Worm (Caenorhabditis elegans) whole organism, L1 larva: ENCODE data around the gene C07A9.10.

Experiments used
- C34B4.2 ChIP-seq: sonication (generic microtip); optimal IDR thresholded peaks from 2 replicates; lab custom pipeline; 2017; ENCODE audit warnings: mild to moderate bottlenecking, missing genetic modification characterization, missing compliant biosample characterization
- Y116A8C.19 ChIP-seq: sonication (generic microtip); optimal IDR thresholded peaks from 2 replicates; lab custom pipeline; 2016; ENCODE audit warnings: missing compliant biosample characterization, missing genetic modification characterization, borderline replicate concordance
- alr-1 ChIP-seq: fragments of 200-800 bp; sonication (Bioruptor generic); optimal IDR thresholded peaks from 2 replicates; lab custom pipeline; 2018; ENCODE audit warnings: borderline replicate concordance, mild to moderate bottlenecking, missing genetic modification characterization, missing compliant biosample characterization
- aly-2 ChIP-seq: fragments of 150-350 bp; optimal IDR thresholded peaks from 2 replicates; lab custom pipeline; 2014; ENCODE audit warnings: missing biosample characterization, missing genetic modification characterization
- blmp-1 ChIP-seq: fragments of 150-350 bp; optimal IDR thresholded peaks from 2 replicates; lab custom pipeline; 2014; ENCODE audit warnings: missing biosample characterization, missing genetic modification characterization
- ceh-8 ChIP-seq: fragments of 200-800 bp; sonication (Bioruptor generic); optimal IDR thresholded peaks from 2 replicates; lab custom pipeline; 2018; ENCODE audit warnings: mild to moderate bottlenecking, missing genetic modification characterization, moderate library complexity, missing compliant biosample characterization
- ceh-90 ChIP-seq: sonication (generic microtip); optimal IDR thresholded peaks from 2 replicates; lab custom pipeline; 2016; ENCODE audit warnings: missing genetic modification characterization, missing compliant biosample characterization
- dsc-1 ChIP-seq: sonication (generic microtip); optimal IDR thresholded peaks from 2 replicates; lab custom pipeline; 2016; ENCODE audit warnings: mild to moderate bottlenecking, missing genetic modification characterization, missing compliant biosample characterization
- efl-1 ChIP-seq, 4 experiments: fragments of 150-350 bp; optimal IDR thresholded peaks in 3 of 4; peaks in 1 of 4; 1 replicate in 1 of 4; 2 replicates in 3 of 4; lab custom pipeline; 2014; ENCODE audit warnings: missing biosample characterization in 2 of 4, missing genetic modification characterization in 2 of 4, missing genetic modification reagents in 2 of 4
- efl-3 ChIP-seq: fragments of 200-800 bp; sonication (Bioruptor generic); optimal IDR thresholded peaks from 2 replicates; lab custom pipeline; 2018; ENCODE audit warnings: mild to moderate bottlenecking, missing genetic modification characterization, missing compliant biosample characterization
- elt-2 ChIP-seq: sonication (generic microtip); optimal IDR thresholded peaks from 2 replicates; lab custom pipeline; 2016; ENCODE audit warnings: missing genetic modification characterization, mild to moderate bottlenecking, inconsistent platforms, missing compliant biosample characterization, missing genetic modification reagents
- elt-3 ChIP-seq, 6 experiments: fragments of 150-350 bp in 1 of 6; sonication (generic microtip); optimal IDR thresholded peaks; 2 replicates each; lab custom pipeline; 2017 to 2018; ENCODE audit warnings: missing biosample characterization in 6 of 6, missing genetic modification characterization in 6 of 6, inconsistent platforms in 1 of 6
- fkh-10 ChIP-seq: sonication (generic microtip); optimal IDR thresholded peaks from 2 replicates; lab custom pipeline; 2017; ENCODE audit warnings: missing biosample characterization, missing genetic modification reagents, missing genetic modification characterization
- grh-1 ChIP-seq: fragments of 200-800 bp; sonication (Bioruptor generic); IDR thresholded peaks from 2 replicates; pipeline ENCODE4 v1.3.6; 2022; ENCODE audit warnings: missing genetic modification reagents, missing genetic modification characterization, missing compliant biosample characterization
- hlh-4 ChIP-seq: sonication (generic microtip); optimal IDR thresholded peaks from 2 replicates; lab custom pipeline; 2016; ENCODE audit warnings: mild to moderate bottlenecking, missing genetic modification characterization, missing compliant biosample characterization
- hpl-2 ChIP-seq: fragments of 150-350 bp; optimal IDR thresholded peaks from 2 replicates; lab custom pipeline; 2014; ENCODE audit warnings: missing biosample characterization, missing genetic modification reagents, missing genetic modification characterization
- irx-1 ChIP-seq: sonication (generic microtip); optimal IDR thresholded peaks from 2 replicates; lab custom pipeline; 2016; ENCODE audit warnings: missing genetic modification characterization, missing compliant biosample characterization
- jun-1 ChIP-seq: fragments of 150-350 bp; optimal IDR thresholded peaks from 2 replicates; lab custom pipeline; 2014; ENCODE audit warnings: missing biosample characterization, missing genetic modification reagents, missing genetic modification characterization
- lin-14 ChIP-seq: fragments of 200-800 bp; sonication (Bioruptor generic); optimal IDR thresholded peaks from 2 replicates; lab custom pipeline; 2018; ENCODE audit warnings: mild to moderate bottlenecking, missing genetic modification characterization, moderate library complexity, missing compliant biosample characterization
- lin-15B ChIP-seq: fragments of 150-350 bp; sonication (generic microtip); optimal IDR thresholded peaks from 3 replicates; lab custom pipeline; 2014; ENCODE audit warnings: missing biosample characterization, missing genetic modification characterization
- lin-35 ChIP-seq, 2 experiments: fragments of 150-350 bp; optimal IDR thresholded peaks; 2 replicates each; lab custom pipeline; 2014; ENCODE audit warnings: missing biosample characterization in 2 of 2, missing genetic modification characterization in 2 of 2, missing genetic modification reagents in 2 of 2
- lin-39 ChIP-seq: fragments of 150-350 bp; optimal IDR thresholded peaks from 2 replicates; lab custom pipeline; 2014; ENCODE audit warnings: missing biosample characterization, missing genetic modification reagents, missing genetic modification characterization
- lsy-2 ChIP-seq, 2 experiments: fragments of 150-350 bp; optimal IDR thresholded peaks; 2 replicates each; lab custom pipeline; 2014; ENCODE audit warnings: missing biosample characterization in 2 of 2, missing genetic modification characterization in 2 of 2
- mdl-1 ChIP-seq, 2 experiments: fragments of 150-350 bp; optimal IDR thresholded peaks; 2 replicates each; lab custom pipeline; 2014 to 2017; ENCODE audit warnings: missing biosample characterization in 2 of 2, missing genetic modification characterization in 2 of 2, inconsistent platforms in 1 of 2
- mep-1 ChIP-seq: fragments of 150-350 bp; optimal IDR thresholded peaks from 2 replicates; lab custom pipeline; 2014; ENCODE audit warnings: missing biosample characterization, missing genetic modification characterization
- nhr-11 ChIP-seq: fragments of 150-350 bp; optimal IDR thresholded peaks from 2 replicates; lab custom pipeline; 2014; ENCODE audit warnings: missing biosample characterization, missing genetic modification characterization
- nhr-12 ChIP-seq: sonication (generic microtip); optimal IDR thresholded peaks from 2 replicates; lab custom pipeline; 2017; ENCODE audit warnings: missing biosample characterization, missing genetic modification characterization
- nhr-20 ChIP-seq: sonication (generic microtip); optimal IDR thresholded peaks from 2 replicates; lab custom pipeline; 2016; ENCODE audit warnings: mild to moderate bottlenecking, missing genetic modification characterization, missing compliant biosample characterization
- nhr-237 ChIP-seq: fragments of 150-350 bp; optimal IDR thresholded peaks from 2 replicates; lab custom pipeline; 2014; ENCODE audit warnings: missing biosample characterization, missing genetic modification characterization
- nhr-47 ChIP-seq: sonication (generic microtip); optimal IDR thresholded peaks from 2 replicates; lab custom pipeline; 2016; ENCODE audit warnings: mild to moderate bottlenecking, missing genetic modification characterization, moderate library complexity, missing compliant biosample characterization
- nhr-71 ChIP-seq: sonication (generic microtip); optimal IDR thresholded peaks from 2 replicates; lab custom pipeline; 2016; ENCODE audit warnings: mild to moderate bottlenecking, missing genetic modification characterization, moderate library complexity, missing compliant biosample characterization
- nhr-76 ChIP-seq: sonication (generic microtip); optimal IDR thresholded peaks from 2 replicates; lab custom pipeline; 2017; ENCODE audit warnings: missing biosample characterization, missing genetic modification characterization
- nhr-85 ChIP-seq: sonication (generic microtip); peaks from one replicate; lab custom pipeline; 2016; ENCODE audit warnings: missing genetic modification characterization, inconsistent platforms, missing compliant biosample characterization
- pag-3 ChIP-seq: sonication (generic microtip); optimal IDR thresholded peaks from 2 replicates; lab custom pipeline; 2017; ENCODE audit warnings: missing genetic modification characterization, mild to moderate bottlenecking, missing compliant biosample characterization, antibody characterized with exemption, borderline replicate concordance; ENCODE audit not compliant: insufficient read depth
- rnt-1 ChIP-seq: sonication (generic microtip); optimal IDR thresholded peaks from 2 replicates; lab custom pipeline; 2016; ENCODE audit warnings: mild to moderate bottlenecking, missing genetic modification characterization, moderate library complexity, missing compliant biosample characterization
- snpc-4 ChIP-seq: fragments of 150-350 bp; optimal IDR thresholded peaks from 2 replicates; lab custom pipeline; 2014; ENCODE audit warnings: missing biosample characterization, missing genetic modification characterization
- snu-23 ChIP-seq: sonication (generic microtip); optimal IDR thresholded peaks from 2 replicates; lab custom pipeline; 2016; ENCODE audit warnings: missing genetic modification characterization, missing compliant biosample characterization
- sox-4 ChIP-seq: sonication (generic microtip); optimal IDR thresholded peaks from 2 replicates; lab custom pipeline; 2016; ENCODE audit warnings: missing genetic modification characterization, missing compliant biosample characterization
- swsn-7 ChIP-seq: sonication (generic microtip); optimal IDR thresholded peaks from 2 replicates; lab custom pipeline; 2016; ENCODE audit warnings: missing genetic modification characterization, missing compliant biosample characterization
- unc-30 ChIP-seq: sonication (generic microtip); optimal IDR thresholded peaks from 2 replicates; lab custom pipeline; 2017; ENCODE audit warnings: missing biosample characterization, missing genetic modification characterization
- unc-62 ChIP-seq: fragments of 150-350 bp; optimal IDR thresholded peaks from 2 replicates; lab custom pipeline; 2014; ENCODE audit warnings: missing biosample characterization, missing genetic modification reagents, missing genetic modification characterization
- unc-86 ChIP-seq: sonication (generic microtip); optimal IDR thresholded peaks from 2 replicates; lab custom pipeline; 2016; ENCODE audit warnings: missing genetic modification characterization, missing compliant biosample characterization
- zag-1 ChIP-seq: fragments of 150-350 bp; optimal IDR thresholded peaks from 2 replicates; lab custom pipeline; 2014; ENCODE audit warnings: missing biosample characterization, missing genetic modification characterization

C07A9.10 gene

DNA sequence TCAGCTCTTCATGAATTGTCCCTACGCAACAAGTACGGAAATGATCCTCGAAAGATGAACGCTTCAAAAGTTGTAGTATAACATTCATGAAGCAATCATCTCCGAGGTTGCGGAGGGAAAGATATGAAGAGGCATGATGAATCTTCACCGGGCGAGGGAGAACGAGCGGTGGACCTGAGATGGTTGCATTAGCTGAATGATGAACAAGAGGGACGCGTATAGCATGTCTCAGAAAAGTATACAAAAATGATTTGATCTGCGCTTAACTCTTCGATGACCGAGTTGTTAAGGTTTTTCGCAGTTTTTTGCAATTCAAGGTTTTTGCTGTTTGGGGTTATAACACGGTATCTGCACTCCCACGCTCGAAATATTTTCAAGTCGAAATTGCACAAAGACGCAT is at the start of gene C07A9.10:
Gene C07A9.10, minus strand, starts transcription at position 101 of the 400 bp plus-strand sequence.
- TF ChIP-seq lin-14 (GFP tag; lab: Kevin White, UChicago) (no peak), unc-30 (no peak), pag-3 (tag; lab: Kevin White, UChicago) (no peak), sox-4 (tag; lab: Kevin White, UChicago) (no peak), swsn-7 (tag; lab: Kevin White, UChicago) (no peak), Y116A8C.19 (tag; lab: Kevin White, UChicago) (no peak), efl-1 (optimal IDR thresholded peaks at IDR 0.05; lab: Kevin White, UChicago) (no peak), efl-1 (GFP tag; optimal IDR thresholded peaks at IDR 0.05 in 1 of 2; lab: Kevin White, UChicago) (no peak), C34B4.2 (tag; lab: Kevin White, UChicago) (no peak), jun-1 (no peak), elt-2 (no peak), ceh-8 (GFP tag; lab: Kevin White, UChicago) (no peak), lin-15B (tag; lab: Kevin White, UChicago) (no peak), hlh-4 (tag; lab: Kevin White, UChicago) (no peak), nhr-47 (tag; lab: Kevin White, UChicago) (no peak), aly-2 (tag; lab: Kevin White, UChicago) (no peak), zag-1 (no peak), irx-1 (tag; lab: Kevin White, UChicago) (no peak), alr-1 (tag; lab: Kevin White, UChicago) (no peak)

DNA sequence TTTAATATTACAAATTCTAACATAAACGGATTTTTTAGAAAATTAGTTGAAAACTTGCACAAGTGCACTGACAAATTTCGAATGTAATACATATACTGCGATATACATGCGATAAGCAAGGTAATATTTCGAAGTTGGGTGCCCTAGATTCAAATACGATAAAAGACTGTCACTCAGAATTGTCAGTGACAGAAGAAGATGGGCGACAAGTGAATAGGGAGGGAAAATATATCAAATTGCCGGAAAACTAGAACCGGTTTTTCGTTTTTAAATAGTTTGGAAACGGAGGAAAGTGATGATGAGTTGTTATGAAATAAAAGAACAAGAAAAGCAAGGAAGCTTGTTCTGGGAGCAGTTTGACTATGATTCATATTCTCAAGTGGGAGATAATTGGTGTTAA is 48.2 kb upstream of the C07A9.10 start:
- TF ChIP-seq snu-23 (GFP tag; lab: Kevin White, UChicago) (peak; percentile 21), mep-1 (tag; lab: Kevin White, UChicago) (peak; percentile 26), nhr-85 (tag; lab: Kevin White, UChicago) (peak; percentile 87), rnt-1 (tag; lab: Kevin White, UChicago) (peak; percentile 14), lin-14 (GFP tag; lab: Kevin White, UChicago) (peak; percentile 55), nhr-237 (tag; lab: Kevin White, UChicago) (no peak), irx-1 (tag; lab: Kevin White, UChicago) (no peak), blmp-1 (tag; lab: Kevin White, UChicago) (peak; percentile 67)

DNA sequence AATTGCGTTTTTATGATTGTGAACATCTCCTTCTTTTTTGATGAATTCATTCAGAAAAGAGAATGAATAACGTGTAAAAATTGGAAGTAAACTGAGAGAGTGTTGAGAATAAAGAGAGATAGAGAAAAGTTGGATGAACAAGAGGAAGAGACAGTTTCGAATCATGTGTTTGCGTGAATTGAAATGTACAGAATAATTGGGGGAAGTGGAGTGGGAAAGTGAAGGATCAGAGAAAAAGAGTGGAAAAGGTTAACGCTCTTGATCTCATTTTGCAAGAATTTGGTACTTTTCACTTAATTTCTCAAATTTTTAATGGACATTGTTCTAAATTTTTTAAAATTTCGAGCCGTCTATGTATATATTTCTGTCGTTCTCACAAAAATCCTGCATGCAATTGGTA is 47.5 kb upstream of the C07A9.10 start:
- TF ChIP-seq mep-1 (tag; lab: Kevin White, UChicago) (peak; percentile 32), nhr-20 (peak; percentile 3), lin-14 (GFP tag; lab: Kevin White, UChicago) (peak; percentile 64), snu-23 (GFP tag; lab: Kevin White, UChicago) (peak; percentile 22), blmp-1 (tag; lab: Kevin White, UChicago) (peak; percentile 87), efl-3 (GFP tag; lab: Kevin White, UChicago) (no peak), grh-1 (GFP tag; lab: Robert Waterston, UW) (no peak), nhr-85 (tag; lab: Kevin White, UChicago) (peak; percentile 74), lsy-2 (tag; optimal IDR thresholded peaks at IDR 0.05; lab: Kevin White, UChicago) (peak in 1 of 2 experiments; percentile 23), mdl-1 (tag; optimal IDR thresholded peaks at IDR 0.05; lab: Kevin White, UChicago) (no peak), lin-35 (GFP tag; optimal IDR thresholded peaks at IDR 0.05; lab: Kevin White, UChicago) (peak in 1 of 2 experiments; percentile 26), elt-3 (tag; optimal IDR thresholded peaks at IDR 0.05; lab: Kevin White, UChicago) (peak in 1 of 6 experiments; percentile 27)

DNA sequence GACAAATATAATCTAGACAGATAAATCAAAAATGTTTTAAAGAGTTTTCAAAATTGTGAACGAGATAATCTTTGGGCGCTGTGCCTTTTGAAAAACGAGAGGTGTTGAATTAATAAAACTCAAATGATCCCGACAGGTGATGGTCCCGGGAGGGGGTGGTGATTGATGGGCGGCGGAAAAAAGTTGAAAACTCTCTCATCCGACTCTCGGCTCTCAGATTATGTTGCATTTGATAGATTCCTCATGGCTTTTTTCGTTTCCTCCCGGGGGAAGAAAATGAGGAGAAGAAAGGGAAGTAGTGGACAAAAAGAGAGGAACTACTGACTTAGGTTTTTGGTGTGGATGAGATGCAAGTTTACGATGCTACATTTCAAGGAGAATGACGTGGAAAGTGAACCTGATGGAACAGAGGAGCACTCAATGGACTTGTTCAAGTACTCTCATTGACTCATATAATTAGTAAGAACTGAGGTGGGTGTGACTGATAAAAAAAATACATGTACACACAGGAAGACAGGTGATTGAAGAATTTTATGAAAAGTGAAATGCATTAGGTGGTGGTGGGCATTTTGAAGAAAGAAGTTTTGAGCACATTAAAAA is 45.6 kb upstream of the C07A9.10 start:
- TF ChIP-seq snpc-4 (no peak), elt-3 (tag; optimal IDR thresholded peaks at IDR 0.05; lab: Kevin White, UChicago) (no peak), lsy-2 (tag; optimal IDR thresholded peaks at IDR 0.05; lab: Kevin White, UChicago) (peak; percentile 1 to 7), ceh-90 (no peak), nhr-76 (tag; lab: Kevin White, UChicago) (no peak), rnt-1 (tag; lab: Kevin White, UChicago) (peak; percentile 74), nhr-20 (peak; percentile 20), grh-1 (GFP tag; lab: Robert Waterston, UW) (no peak), unc-86 (tag; lab: Kevin White, UChicago) (no peak), nhr-11 (tag; lab: Kevin White, UChicago) (no peak), pag-3 (tag; lab: Kevin White, UChicago) (no peak), lin-14 (GFP tag; lab: Kevin White, UChicago) (peak; percentile 90), nhr-12 (tag; lab: Kevin White, UChicago) (no peak), fkh-10 (GFP tag; lab: Kevin White, UChicago) (no peak), unc-62 (no peak), Y116A8C.19 (tag; lab: Kevin White, UChicago) (no peak), dsc-1 (peak; percentile 75), unc-30 (no peak), nhr-71 (tag; lab: Kevin White, UChicago) (peak; percentile 60), hpl-2 (GFP tag; lab: Kevin White, UChicago) (no peak), efl-3 (GFP tag; lab: Kevin White, UChicago) (no peak), lin-39 (tag; lab: Kevin White, UChicago) (peak; percentile 51)
